Fruit fly (Drosophila melanogaster) whole organism, prepupa: ENCODE measurements around the gene CG32170.

Experiments used
- Blimp-1 ChIP-seq: fragments of 200-800 bp; sonication (Bioruptor generic); optimal IDR thresholded peaks from 3 replicates; lab custom pipeline; 2017; ENCODE audit warnings: missing biosample characterization, missing genetic modification characterization, mild to moderate bottlenecking, moderate library complexity, missing genetic modification reagents
- CG10669 ChIP-seq: fragments of 200-800 bp; sonication (Bioruptor generic); optimal IDR thresholded peaks from 3 replicates; lab custom pipeline; 2018; ENCODE audit warnings: missing biosample characterization, mild to moderate bottlenecking, missing genetic modification characterization, moderate library complexity
- CG11294 ChIP-seq: fragments of 200-800 bp; sonication (Bioruptor generic); IDR thresholded peaks from 2 replicates; pipeline ENCODE4 v1.3.6; 2022; ENCODE audit warnings: missing biosample characterization, missing genetic modification characterization
- Eip78C ChIP-seq: fragments of 200-800 bp; sonication (Bioruptor generic); peaks from one replicate; lab custom pipeline; 2016; ENCODE audit warnings: missing biosample characterization, missing genetic modification characterization
- Eip93F ChIP-seq: fragments of 200-800 bp; sonication (Bioruptor generic); optimal IDR thresholded peaks from 2 replicates; lab custom pipeline; 2016; ENCODE audit warnings: missing biosample characterization, mild to moderate bottlenecking, missing genetic modification characterization
- Hr38 ChIP-seq: sonication (Bioruptor generic); optimal IDR thresholded peaks from 2 replicates; lab custom pipeline; 2016; ENCODE audit warnings: missing biosample characterization, missing genetic modification characterization
- Hr39 ChIP-seq: fragments of 200-800 bp; sonication (Bioruptor generic); optimal IDR thresholded peaks from 2 replicates; lab custom pipeline; 2016; ENCODE audit warnings: missing biosample characterization, missing genetic modification characterization
- Lpt ChIP-seq: fragments of 200-800 bp; sonication (Bioruptor generic); optimal IDR thresholded peaks from 3 replicates; lab custom pipeline; 2016; ENCODE audit warnings: missing biosample characterization, missing genetic modification characterization
- Met ChIP-seq: fragments of 200-800 bp; sonication (Bioruptor generic); optimal IDR thresholded peaks from 3 replicates; lab custom pipeline; 2016; ENCODE audit warnings: missing biosample characterization, missing genetic modification characterization
- OdsH ChIP-seq: fragments of 200-800 bp; sonication (Bioruptor generic); optimal IDR thresholded peaks from 3 replicates; lab custom pipeline; 2016; ENCODE audit warnings: missing biosample characterization, missing genetic modification characterization
- dac ChIP-seq: fragments of 200-800 bp; sonication (Bioruptor generic); optimal IDR thresholded peaks from 2 replicates; lab custom pipeline; 2017; ENCODE audit warnings: missing biosample characterization, mild to moderate bottlenecking, missing genetic modification characterization
- fd59A ChIP-seq: fragments of 200-800 bp; sonication (Bioruptor generic); optimal IDR thresholded peaks from 2 replicates; lab custom pipeline; 2017; ENCODE audit warnings: missing biosample characterization, mild to moderate bottlenecking, missing genetic modification characterization, missing genetic modification reagents
- svp ChIP-seq: fragments of 200-800 bp; sonication (Bioruptor generic); peaks from one replicate; lab custom pipeline; 2016; ENCODE audit warnings: missing biosample characterization, missing genetic modification characterization

- peak; percentile 51 for TF ChIP-seq fd59A (GFP tag; lab: Kevin White, UChicago)
- no peak for TF ChIP-seq svp (GFP tag; lab: Kevin White, UChicago)
- TF ChIP-seq CG10669, result peak; percentile 42
- peak; percentile 44; the same call in 1 of the 2 replicates for TF ChIP-seq CG11294 (GFP tag; lab: Robert Waterston, UW)
- TF ChIP-seq Eip78C (GFP tag; lab: Kevin White, UChicago), result peak; percentile 96
- no peak for TF ChIP-seq Eip93F (GFP tag; lab: Kevin White, UChicago)
- TF ChIP-seq dac, result peak; percentile 73
- TF ChIP-seq Blimp-1 (GFP tag; lab: Kevin White, UChicago), result no peak
- TF ChIP-seq Hr38 (GFP tag; lab: Kevin White, UChicago), result no peak
- TF ChIP-seq Lpt (GFP tag; lab: Kevin White, UChicago), result peak; percentile 87
- TF ChIP-seq Met (GFP tag; lab: Kevin White, UChicago), result peak; percentile 57
- peak; percentile 79 for TF ChIP-seq OdsH (GFP tag; lab: Kevin White, UChicago)
- TF ChIP-seq Hr39 (GFP tag; lab: Kevin White, UChicago), result peak; percentile 38
These were observed 4.6 kb upstream of the CG32170 start for dm6 chr3L:16872487-16872955.
